Fruit fly (Drosophila melanogaster) Kc167 (cell line): ENCODE results near the gene CG8838.

ENCODE experiments used
- Myc ChIP-seq: fragments of >200 bp; optimal IDR thresholded peaks from 2 replicates; lab custom pipeline; 2017; ENCODE audit warnings: missing external identifiers
- Sin3A ChIP-seq: fragments of >200 bp; optimal IDR thresholded peaks from 2 replicates; lab custom pipeline; 2018; ENCODE audit warnings: missing external identifiers
- h ChIP-seq: fragments of >200 bp; optimal IDR thresholded peaks from 3 replicates; lab custom pipeline; 2018; ENCODE audit warnings: missing external identifiers
- insv ChIP-seq: fragments of >200 bp; optimal IDR thresholded peaks from 3 replicates; lab custom pipeline; 2018; ENCODE audit warnings: missing external identifiers
- psq ChIP-seq: fragments of >200 bp; optimal IDR thresholded peaks from 2 replicates; lab custom pipeline; 2017; ENCODE audit warnings: missing external identifiers
- ttk ChIP-seq: sonication (Bioruptor generic); optimal IDR thresholded peaks from 2 replicates; lab custom pipeline; 2017; ENCODE audit warnings: missing external identifiers

dm6 chr2L:3356193-3356645 lies 1.2 kb upstream of the CG8838 start:
- TF ChIP-seq ttk (no peak), h (lab: Kevin White, UChicago) (no peak), insv (lab: Kevin White, UChicago) (no peak), psq (lab: Kevin White, UChicago) (no peak), Sin3A (lab: Kevin White, UChicago) (no peak), Myc (no peak)
